Fruit fly (Drosophila melanogaster) whole organism, embryonic: ENCODE results near the gene TbCMF46.

Experiments used
- CG1024 ChIP-seq: fragments of 200-800 bp; sonication (Bioruptor generic); IDR thresholded peaks from 2 replicates; pipeline ENCODE4 v1.3.6; 2022; ENCODE audit warnings: missing biosample characterization, missing genetic modification characterization
- CG10462 ChIP-seq: fragments of 200-800 bp; sonication (Bioruptor generic); optimal IDR thresholded peaks from 2 replicates; lab custom pipeline; 2016; ENCODE audit warnings: missing biosample characterization, missing genetic modification characterization
- CG10654 ChIP-seq: fragments of 200-800 bp; sonication (Bioruptor generic); optimal IDR thresholded peaks from 2 replicates; lab custom pipeline; 2016; ENCODE audit warnings: missing biosample characterization, missing genetic modification characterization
- CG11696 ChIP-seq: fragments of 200-800 bp; sonication (Bioruptor generic); IDR thresholded peaks from 2 replicates; pipeline ENCODE4 v1.3.6; 2022; ENCODE audit warnings: missing biosample characterization, missing genetic modification characterization
- CG1233 ChIP-seq: fragments of 200-800 bp; sonication (Bioruptor generic); optimal IDR thresholded peaks from 4 replicates; lab custom pipeline; 2018; ENCODE audit warnings: missing biosample characterization, mild to moderate bottlenecking, missing genetic modification characterization
- CG12744 ChIP-seq: fragments of 200-800 bp; sonication (Bioruptor generic); optimal IDR thresholded peaks from 2 replicates; lab custom pipeline; 2016; ENCODE audit warnings: missing biosample characterization, missing genetic modification characterization
- CG13624 ChIP-seq: fragments of 200-800 bp; sonication (Bioruptor generic); optimal IDR thresholded peaks from 2 replicates; lab custom pipeline; 2016; ENCODE audit warnings: missing biosample characterization, missing genetic modification characterization
- CG13894 ChIP-seq: fragments of 200-800 bp; sonication (Bioruptor generic); optimal IDR thresholded peaks from 3 replicates; lab custom pipeline; 2018; ENCODE audit warnings: missing biosample characterization, mild to moderate bottlenecking, missing genetic modification characterization, moderate library complexity
- CG14965 ChIP-seq: fragments of 200-800 bp; sonication (Bioruptor generic); optimal IDR thresholded peaks from 2 replicates; lab custom pipeline; 2016; ENCODE audit warnings: missing biosample characterization, missing genetic modification characterization, borderline replicate concordance
- CG16863 ChIP-seq: fragments of 200-800 bp; sonication (Bioruptor generic); optimal IDR thresholded peaks from 3 replicates; lab custom pipeline; 2016; ENCODE audit warnings: missing biosample characterization, missing genetic modification characterization
- CG2199 ChIP-seq: fragments of 200-800 bp; sonication (Bioruptor generic); IDR thresholded peaks from 3 replicates; pipeline ENCODE4 v1.3.6; 2022; ENCODE audit warnings: missing biosample characterization, missing genetic modification characterization
- CG2678 ChIP-seq: fragments of 200-800 bp; sonication (Bioruptor generic); optimal IDR thresholded peaks from 3 replicates; lab custom pipeline; 2019; ENCODE audit warnings: missing biosample characterization, mild to moderate bottlenecking, missing genetic modification characterization, moderate library complexity
- CG30020 ChIP-seq: fragments of 200-800 bp; optimal IDR thresholded peaks from 2 replicates; lab custom pipeline; 2019; ENCODE audit warnings: missing biosample characterization, mild to moderate bottlenecking, missing genetic modification characterization, moderate library complexity
- CG30431 ChIP-seq: fragments of 200-800 bp; sonication (Bioruptor generic); optimal IDR thresholded peaks from 2 replicates; lab custom pipeline; 2017; ENCODE audit warnings: missing biosample characterization, missing genetic modification characterization
- CG31441 ChIP-seq: fragments of 200-800 bp; sonication (Bioruptor generic); IDR thresholded peaks from 2 replicates; pipeline ENCODE4 v1.3.6; 2022; ENCODE audit warnings: missing biosample characterization, missing genetic modification characterization
- CG34422 ChIP-seq: fragments of 200-800 bp; sonication (Bioruptor generic); IDR thresholded peaks from 3 replicates; pipeline ENCODE4 v1.3.6; 2022; ENCODE audit warnings: missing biosample characterization, missing genetic modification characterization
- CG42726 ChIP-seq: fragments of 200-800 bp; sonication (Bioruptor generic); IDR thresholded peaks from 2 replicates; pipeline ENCODE4 v1.3.6; 2022; ENCODE audit warnings: missing biosample characterization, missing genetic modification characterization; ENCODE audit not compliant: partially characterized antibody
- CG4328 ChIP-seq: fragments of 200-800 bp; sonication (Bioruptor generic); optimal IDR thresholded peaks from 3 replicates; lab custom pipeline; 2017; ENCODE audit warnings: missing biosample characterization, missing genetic modification reagents, missing genetic modification characterization
- CG4404 ChIP-seq: fragments of 200-800 bp; sonication (Bioruptor generic); IDR thresholded peaks from 2 replicates; pipeline ENCODE4 v1.3.6; 2022; ENCODE audit warnings: missing biosample characterization, missing genetic modification characterization
- CG4707 ChIP-seq: fragments of 200-800 bp; sonication (Bioruptor generic); optimal IDR thresholded peaks from 2 replicates; lab custom pipeline; 2018; ENCODE audit warnings: missing biosample characterization, mild to moderate bottlenecking, missing genetic modification characterization, moderate library complexity
- CG6254 ChIP-seq: fragments of 200-800 bp; sonication (Bioruptor generic); optimal IDR thresholded peaks from 3 replicates; lab custom pipeline; 2017; ENCODE audit warnings: mild to moderate bottlenecking, missing biosample characterization, missing genetic modification reagents, missing genetic modification characterization
- CG7839 ChIP-seq: fragments of 200-800 bp; sonication (Bioruptor generic); optimal IDR thresholded peaks from 3 replicates; lab custom pipeline; 2018; ENCODE audit warnings: missing biosample characterization, mild to moderate bottlenecking, missing genetic modification characterization, moderate library complexity
- CG7928 ChIP-seq: fragments of 200-800 bp; sonication (Bioruptor generic); optimal IDR thresholded peaks from 2 replicates; lab custom pipeline; 2017; ENCODE audit warnings: missing biosample characterization, mild to moderate bottlenecking, missing genetic modification characterization
- CG9609 ChIP-seq: fragments of 200-800 bp; sonication (Bioruptor generic); optimal IDR thresholded peaks from 3 replicates; lab custom pipeline; 2016; ENCODE audit warnings: missing biosample characterization, missing genetic modification characterization
- Deaf1 ChIP-seq: fragments of 200-800 bp; optimal IDR thresholded peaks from 3 replicates; lab custom pipeline; 2019; ENCODE audit warnings: missing biosample characterization, mild to moderate bottlenecking, missing genetic modification characterization, moderate library complexity
- Dp ChIP-seq: fragments of 200-800 bp; sonication (Bioruptor generic); optimal IDR thresholded peaks from 2 replicates; lab custom pipeline; 2018; ENCODE audit warnings: missing biosample characterization, mild to moderate bottlenecking, missing genetic modification characterization, moderate library complexity
- Ets65A ChIP-seq: fragments of 200-800 bp; sonication (Bioruptor generic); peaks from one replicate; lab custom pipeline; 2016; ENCODE audit warnings: missing biosample characterization, missing genetic modification characterization
- H2.0 ChIP-seq: fragments of 200-800 bp; sonication (Bioruptor generic); IDR thresholded peaks from 2 replicates; pipeline ENCODE4 v1.3.6; 2022; ENCODE audit warnings: missing biosample characterization, missing genetic modification characterization
- MTF-1 ChIP-seq: fragments of 200-800 bp; sonication (Bioruptor generic); optimal IDR thresholded peaks from 2 replicates; lab custom pipeline; 2018; ENCODE audit warnings: missing biosample characterization, mild to moderate bottlenecking, missing genetic modification characterization, borderline replicate concordance
- Meics ChIP-seq: fragments of 200-800 bp; sonication (Bioruptor generic); optimal IDR thresholded peaks from 2 replicates; lab custom pipeline; 2017; ENCODE audit warnings: missing biosample characterization, mild to moderate bottlenecking, missing genetic modification characterization
- Oli ChIP-seq: fragments of 200-800 bp; sonication (Bioruptor generic); optimal IDR thresholded peaks from 2 replicates; lab custom pipeline; 2018; ENCODE audit warnings: missing biosample characterization, mild to moderate bottlenecking, missing genetic modification characterization, moderate library complexity
- Ptx1 ChIP-seq: fragments of 200-800 bp; sonication (Bioruptor generic); IDR thresholded peaks from 2 replicates; pipeline ENCODE4 v1.3.6; 2022; ENCODE audit warnings: missing biosample characterization, missing genetic modification characterization
- ac ChIP-seq: fragments of 200-800 bp; sonication (Bioruptor generic); optimal IDR thresholded peaks from 3 replicates; lab custom pipeline; 2017; ENCODE audit warnings: missing biosample characterization, mild to moderate bottlenecking, missing genetic modification characterization
- ase ChIP-seq: fragments of 200-800 bp; sonication (Bioruptor generic); IDR thresholded peaks from 3 replicates; pipeline ENCODE4 v1.3.6; 2022; ENCODE audit warnings: missing biosample characterization, missing genetic modification characterization
- ash1 ChIP-seq: fragments of 200-800 bp; sonication (Bioruptor generic); optimal IDR thresholded peaks from 2 replicates; lab custom pipeline; 2018; ENCODE audit warnings: missing biosample characterization, mild to moderate bottlenecking, missing genetic modification characterization
- az2 ChIP-seq: fragments of 200-800 bp; sonication (Bioruptor generic); optimal IDR thresholded peaks from 3 replicates; lab custom pipeline; 2016; ENCODE audit warnings: missing biosample characterization, missing genetic modification characterization
- cg ChIP-seq: fragments of 200-800 bp; sonication (Bioruptor generic); optimal IDR thresholded peaks from 3 replicates; lab custom pipeline; 2019; ENCODE audit warnings: missing biosample characterization, mild to moderate bottlenecking, missing genetic modification characterization, moderate library complexity
- dpn ChIP-seq, 2 experiments: fragments of 200-800 bp; sonication (Bioruptor generic); optimal IDR thresholded peaks; 3 replicates each; lab custom pipeline; 2016; ENCODE audit warnings: missing biosample characterization in 2 of 2, missing genetic modification characterization in 2 of 2
- dysf ChIP-seq: fragments of 200-800 bp; sonication (Bioruptor generic); IDR thresholded peaks from 3 replicates; pipeline ENCODE4 v1.3.6; 2022; ENCODE audit warnings: missing biosample characterization, missing genetic modification characterization
- hth ChIP-seq: fragments of >200 bp; optimal IDR thresholded peaks from 2 replicates; lab custom pipeline; 2017; ENCODE audit warnings: inconsistent platforms
- lmd ChIP-seq: fragments of 200-800 bp; sonication (Bioruptor generic); IDR thresholded peaks from 2 replicates; pipeline ENCODE4 v1.3.6; 2022; ENCODE audit warnings: missing biosample characterization, missing genetic modification characterization
- oc ChIP-seq: fragments of 200-800 bp; sonication (Bioruptor generic); optimal IDR thresholded peaks from 2 replicates; lab custom pipeline; 2018; ENCODE audit warnings: missing biosample characterization, mild to moderate bottlenecking, missing genetic modification characterization, moderate library complexity
- otp ChIP-seq: fragments of 200-800 bp; sonication (Bioruptor generic); IDR thresholded peaks from 3 replicates; pipeline ENCODE4, ENCODE4 v1.3.6; 2022; ENCODE audit warnings: missing biosample characterization, missing genetic modification characterization
- run ChIP-seq: fragments of 200-800 bp; sonication (Bioruptor generic); optimal IDR thresholded peaks from 3 replicates; lab custom pipeline; 2018; ENCODE audit warnings: missing biosample characterization, mild to moderate bottlenecking, missing genetic modification characterization
- seq ChIP-seq: fragments of 200-800 bp; sonication (Bioruptor generic); IDR thresholded peaks from 2 replicates; pipeline ENCODE4 v1.3.6; 2022; ENCODE audit warnings: missing biosample characterization, missing genetic modification characterization
- sr ChIP-seq: fragments of 200-800 bp; sonication (Bioruptor generic); IDR thresholded peaks from 3 replicates; pipeline ENCODE4 v1.3.6; 2022; ENCODE audit warnings: missing biosample characterization, missing genetic modification characterization
- stwl ChIP-seq: fragments of 200-800 bp; sonication (Bioruptor generic); optimal IDR thresholded peaks from 3 replicates; lab custom pipeline; 2018; ENCODE audit warnings: missing biosample characterization, mild to moderate bottlenecking, missing genetic modification characterization, moderate library complexity
- sug ChIP-seq: fragments of 200-800 bp; optimal IDR thresholded peaks from 2 replicates; lab custom pipeline; 2019; ENCODE audit warnings: missing biosample characterization, mild to moderate bottlenecking, missing genetic modification characterization, moderate library complexity
- tio ChIP-seq: fragments of 200-800 bp; sonication (Bioruptor generic); optimal IDR thresholded peaks from 2 replicates; lab custom pipeline; 2017; ENCODE audit warnings: missing biosample characterization, missing genetic modification characterization, inconsistent platforms
- trem ChIP-seq: fragments of 200-800 bp; optimal IDR thresholded peaks from 3 replicates; lab custom pipeline; 2019; ENCODE audit warnings: missing biosample characterization, mild to moderate bottlenecking, missing genetic modification characterization, moderate library complexity
- vvl ChIP-seq: fragments of 200-800 bp; sonication (Bioruptor generic); IDR thresholded peaks from 2 replicates; pipeline ENCODE4 v1.3.6; 2022; ENCODE audit warnings: missing biosample characterization, missing genetic modification characterization
- z ChIP-seq: fragments of 200-800 bp; sonication (Bioruptor generic); IDR thresholded peaks from 3 replicates; pipeline ENCODE4 v1.3.6; 2022; ENCODE audit warnings: missing biosample characterization, missing genetic modification characterization

Gene TbCMF46

DNA sequence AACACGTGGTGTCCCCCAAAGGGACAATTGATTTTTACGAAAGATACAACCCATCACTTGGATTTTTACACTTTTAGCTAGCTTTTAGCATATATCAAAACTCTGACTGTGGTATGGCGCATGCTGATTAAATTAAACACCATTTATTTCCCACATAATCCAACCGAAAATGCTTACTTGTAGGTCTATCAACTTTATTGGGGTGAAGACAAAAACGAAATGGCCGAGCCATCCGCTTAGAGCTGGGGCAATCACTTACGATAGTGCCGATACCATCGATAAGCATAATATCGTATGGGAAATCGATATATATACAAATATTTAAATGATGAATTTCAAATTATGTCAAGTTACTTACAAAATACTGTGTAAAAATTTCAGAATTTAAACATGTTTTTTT is 27.4 kb downstream of the TbCMF46 start, which contains the start of gene RpS2 (continued):
- TF ChIP-seq CG4328 (peak; percentile 3), CG42726 (GFP tag; lab: Robert Waterston, UW) (peak; percentile 99), CG9609 (GFP tag; lab: Kevin White, UChicago) (peak; percentile 19), CG13624 (GFP tag; lab: Kevin White, UChicago) (peak; percentile 33), CG30431 (GFP tag; lab: Kevin White, UChicago) (no peak), CG10462 (no peak), run (tag; lab: Kevin White, UChicago) (no peak), CG6254 (GFP tag; lab: Kevin White, UChicago) (no peak), dysf (GFP tag; lab: Robert Waterston, UW) (no peak), ash1 (GFP tag; lab: Kevin White, UChicago) (no peak), az2 (GFP tag; lab: Kevin White, UChicago) (no peak), lmd (GFP tag; lab: Robert Waterston, UW) (no peak), CG7928 (GFP tag; lab: Kevin White, UChicago) (no peak), CG2199 (GFP tag; lab: Robert Waterston, UW) (no peak), stwl (tag; lab: Kevin White, UChicago) (peak; percentile 66), CG7839 (tag; lab: Kevin White, UChicago) (peak; percentile 38), CG12744 (GFP tag; lab: Kevin White, UChicago) (no peak), CG13894 (peak; percentile 69), CG1233 (GFP tag; lab: Kevin White, UChicago) (no peak), otp (no peak), CG11696 (GFP tag; lab: Robert Waterston, UW) (no peak), hth (no peak), CG1024 (GFP tag; lab: Robert Waterston, UW) (no peak), CG4707 (GFP tag; lab: Kevin White, UChicago) (peak; percentile 43), dpn (GFP tag; optimal IDR thresholded peaks at IDR 0.05; lab: Kevin White, UChicago) (peak; percentile 24 to 26), CG14965 (no peak), z (GFP tag; lab: Robert Waterston, UW) (no peak), seq (GFP tag; lab: Robert Waterston, UW) (peak; percentile 27; the same call in 1 of the 2 replicates), ase (GFP tag; lab: Robert Waterston, UW) (no peak), H2.0 (GFP tag; lab: Robert Waterston, UW) (peak; percentile 32; the same call in 1 of the 2 replicates), Dp (GFP tag; lab: Kevin White, UChicago) (peak; percentile 68), trem (tag; lab: Kevin White, UChicago) (no peak), Oli (tag; lab: Kevin White, UChicago) (no peak), Ets65A (GFP tag; lab: Kevin White, UChicago) (no peak), ac (GFP tag; lab: Kevin White, UChicago) (peak; percentile 10), CG4404 (no peak), sr (GFP tag; lab: Robert Waterston, UW) (peak; percentile 22; the same call in 1 of the 3 replicates), Ptx1 (no peak), MTF-1 (GFP tag; lab: Kevin White, UChicago) (peak; percentile 2), sug (tag; lab: Kevin White, UChicago) (peak; percentile 26), CG16863 (peak; percentile 21), CG34422 (GFP tag; lab: Robert Waterston, UW) (no peak; the same call in 2 of the 3 replicates), CG2678 (tag; lab: Kevin White, UChicago) (peak; percentile 42), CG10654 (GFP tag; lab: Kevin White, UChicago) (no peak), tio (GFP tag; lab: Kevin White, UChicago) (no peak), cg (GFP tag; lab: Kevin White, UChicago) (no peak), CG30020 (tag; lab: Kevin White, UChicago) (peak; percentile 22), CG31441 (GFP tag; lab: Robert Waterston, UW) (peak; percentile 43; the same call in 1 of the 2 replicates), vvl (peak; percentile 69), Meics (peak; percentile 41), Deaf1 (tag; lab: Kevin White, UChicago) (no peak), oc (tag; lab: Kevin White, UChicago) (peak; percentile 47)
